Worm (Caenorhabditis elegans): ENCODE results near the gene F38B6.7.

F38B6.7 gene

ce11 chrX:6646387-6647061 is 51.6 kb downstream of the F38B6.7 start:
- peak; percentile 55 for TF ChIP-seq pqm-1 (tag; optimal IDR thresholded peaks at IDR 0.05)
- TF ChIP-seq ama-1 (optimal IDR thresholded peaks at IDR 0.05), result no peak
- TF ChIP-seq sdz-12 (GFP tag; optimal IDR thresholded peaks at IDR 0.05), result no peak
- no peak for TF ChIP-seq duxl-1 (tag; optimal IDR thresholded peaks at IDR 0.05; ENCODE audit: poor library complexity)
- TF ChIP-seq ztf-11 (tag; optimal IDR thresholded peaks at IDR 0.05), result no peak
- TF ChIP-seq lin-39 (tag; optimal IDR thresholded peaks at IDR 0.05), result no peak
- peak; percentile 6 for TF ChIP-seq nhr-28 (tag; optimal IDR thresholded peaks at IDR 0.05)
- TF ChIP-seq dmd-6 (GFP tag; IDR thresholded peaks at IDR 0.05), result peak; percentile 45; the same call in 1 of the 2 replicates
- TF ChIP-seq ceh-44 (GFP tag; IDR thresholded peaks at IDR 0.05), result no peak
- TF ChIP-seq daf-16 (GFP tag; optimal IDR thresholded peaks at IDR 0.05), result no peak
- TF ChIP-seq daf-16 (tag; optimal IDR thresholded peaks at IDR 0.05), result peak; percentile 74
- peak; percentile 50 for TF ChIP-seq hlh-11 (tag; optimal IDR thresholded peaks at IDR 0.05)
- no peak for TF ChIP-seq nhr-76 (tag; optimal IDR thresholded peaks at IDR 0.05)
- no peak for TF ChIP-seq F10B5.3 (tag; optimal IDR thresholded peaks at IDR 0.05)
- no peak for TF ChIP-seq daf-19 (GFP tag; conservative IDR thresholded peaks at IDR 0.05)
- TF ChIP-seq lim-7 (GFP tag; IDR thresholded peaks at IDR 0.05), result no peak
- no peak for TF ChIP-seq cey-2 (tag; optimal IDR thresholded peaks at IDR 0.05; ENCODE audit: borderline replicate concordance, insufficient read depth)
- no peak for TF ChIP-seq ZK546.5 (tag; optimal IDR thresholded peaks at IDR 0.05)
- no peak for TF ChIP-seq mxl-2 (GFP tag; conservative IDR thresholded peaks at IDR 0.05)
- peak; percentile 47 for TF ChIP-seq dve-1 (tag; optimal IDR thresholded peaks at IDR 0.05; ENCODE audit: insufficient read depth)
- peak; percentile 57 for TF ChIP-seq hlh-30 (tag; optimal IDR thresholded peaks at IDR 0.05; ENCODE audit: insufficient read depth)
- no peak for TF ChIP-seq T26A8.4 (GFP tag; IDR thresholded peaks at IDR 0.05)
- no peak for TF ChIP-seq R02D3.7 (tag; optimal IDR thresholded peaks at IDR 0.05)
- no peak for TF ChIP-seq nhr-10 (tag; optimal IDR thresholded peaks at IDR 0.05)

Measured in whole organism, L4 larva.